Fruit fly (Drosophila melanogaster): ENCODE measurements around the gene Mbs.

The Mbs gene

dm6 chr3L:16018721-16019120 is 33.0 kb upstream of the Mbs start:
- TF ChIP-seq CG8478 (optimal IDR thresholded peaks at IDR 0.05) (no peak), CTCF (optimal IDR thresholded peaks at IDR 0.05) (no peak)

dm6 chr3L:16019144-16020006 is 32.4 kb upstream of the Mbs start:
- no peak for TF ChIP-seq CG8478 (optimal IDR thresholded peaks at IDR 0.05)
- no peak for TF ChIP-seq CTCF (optimal IDR thresholded peaks at IDR 0.05)

dm6 chr3L:16021064-16021683 is 30.6 kb upstream of the Mbs start:
- TF ChIP-seq CG8478 (optimal IDR thresholded peaks at IDR 0.05) (no peak), CTCF (optimal IDR thresholded peaks at IDR 0.05) (no peak)

DNA sequence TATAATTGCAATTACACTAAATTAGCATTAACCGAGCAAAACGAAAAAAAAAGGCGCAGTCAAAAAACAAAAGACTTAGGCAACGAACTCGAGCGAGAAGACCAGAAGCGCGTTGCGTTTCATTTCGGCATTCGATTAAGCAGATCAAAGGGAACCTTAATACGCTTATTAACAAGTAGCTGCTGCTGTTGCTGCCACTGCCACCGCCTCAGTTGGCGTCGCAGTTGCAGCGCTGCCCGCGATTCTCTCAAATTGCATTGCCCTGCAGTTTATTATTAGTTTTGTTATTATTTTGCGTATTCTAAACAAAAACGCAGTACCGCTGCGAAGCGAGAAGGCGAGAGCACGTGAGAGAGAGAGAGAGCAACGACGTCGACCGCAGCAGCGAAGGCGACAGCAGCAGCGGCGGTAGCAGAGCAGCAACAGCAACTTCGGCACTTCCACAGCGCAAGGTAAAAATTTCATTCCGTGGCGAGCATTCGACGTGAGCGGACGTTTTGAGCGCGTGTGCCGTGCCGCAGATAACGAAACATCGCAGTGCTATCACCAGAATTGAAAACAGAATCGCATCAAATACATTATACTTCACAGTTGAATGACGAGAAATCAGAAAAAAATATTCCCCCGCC is 28.6 kb upstream of the Mbs start, which contains the start of gene Notum:
Gene Notum, plus strand, starts transcription at position 461 of the 629 bp plus-strand sequence.
- TF ChIP-seq CTCF (optimal IDR thresholded peaks at IDR 0.05) (no peak), CG8478 (optimal IDR thresholded peaks at IDR 0.05) (no peak)

dm6 chr3L:16024276-16025019 is 27.3 kb upstream of the Mbs start:
- TF ChIP-seq CTCF (optimal IDR thresholded peaks at IDR 0.05) (no peak), CG8478 (optimal IDR thresholded peaks at IDR 0.05) (no peak)

DNA sequence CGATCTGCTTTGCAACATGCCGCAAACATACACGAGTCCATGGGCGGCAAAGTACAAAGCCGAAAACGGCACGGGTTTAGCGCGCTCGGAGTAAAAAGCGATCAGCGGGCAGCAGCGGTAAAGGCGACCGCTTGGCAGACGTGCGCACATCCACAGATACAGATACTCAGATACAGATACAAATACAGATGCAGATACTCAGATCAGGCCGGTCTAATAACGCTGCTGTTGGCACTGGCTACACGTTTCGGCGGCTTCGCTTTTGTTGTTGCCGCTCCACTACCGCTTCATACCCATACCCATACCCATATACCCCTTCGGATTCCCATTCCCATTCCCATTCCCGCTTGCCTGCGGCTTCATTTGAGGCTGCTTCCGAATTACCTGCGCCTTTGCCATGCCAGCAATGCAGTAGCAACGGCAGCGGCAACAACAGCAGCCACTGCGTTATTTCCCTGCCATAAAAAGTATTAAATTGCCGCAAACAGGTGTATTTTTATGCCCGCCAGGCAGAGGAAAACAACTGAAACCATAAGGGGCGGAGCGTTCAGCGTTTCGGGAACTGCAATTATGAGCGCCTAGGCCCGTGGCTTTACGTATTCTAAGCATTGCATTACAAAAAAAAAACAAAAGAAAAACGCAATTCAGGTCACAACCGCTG is 26.6 kb upstream of the Mbs start:
- TF ChIP-seq CTCF (optimal IDR thresholded peaks at IDR 0.05), result no peak
- TF ChIP-seq CG8478 (optimal IDR thresholded peaks at IDR 0.05), result no peak

DNA sequence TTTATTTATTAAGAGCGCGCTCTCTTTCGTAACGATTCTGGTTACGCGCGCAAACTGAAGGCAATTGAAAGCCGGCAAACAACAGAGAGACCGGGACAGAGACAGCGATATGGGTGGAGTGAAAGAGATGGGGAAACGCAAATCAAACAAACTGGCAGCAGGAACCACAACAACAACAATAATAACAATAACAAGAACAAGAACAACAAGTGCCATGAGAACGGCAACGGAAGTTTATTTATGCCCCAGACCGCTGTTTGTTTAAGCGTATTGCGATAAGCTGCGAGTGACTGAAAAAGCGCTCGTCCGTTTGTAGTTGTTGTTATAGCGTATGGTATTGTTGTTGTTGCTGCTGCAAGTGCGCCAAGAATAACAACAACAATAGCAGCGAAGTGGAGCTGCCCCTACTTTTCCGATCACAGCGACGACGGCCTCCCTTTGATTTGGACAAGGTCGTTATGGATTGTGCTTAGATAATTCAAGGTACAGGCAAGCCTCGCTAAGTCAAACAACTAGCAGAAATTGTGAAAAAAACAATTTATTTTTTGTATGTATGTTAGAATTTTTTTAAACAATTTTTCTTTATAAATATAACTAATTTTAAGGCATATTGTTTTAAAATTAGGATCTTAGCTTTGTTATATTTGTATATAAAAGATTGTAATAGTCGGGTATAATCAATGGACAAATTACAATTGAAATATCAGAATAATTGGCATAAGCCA is 25.5 kb upstream of the Mbs start:
- no peak for TF ChIP-seq CG8478 (optimal IDR thresholded peaks at IDR 0.05)
- TF ChIP-seq CTCF (optimal IDR thresholded peaks at IDR 0.05), result no peak

- TF ChIP-seq CG8478 (optimal IDR thresholded peaks at IDR 0.05), result no peak
- TF ChIP-seq CTCF (optimal IDR thresholded peaks at IDR 0.05), result no peak
These were observed 24.6 kb upstream of the Mbs start for dm6 chr3L:16027163-16027633.

- no peak for TF ChIP-seq CTCF (optimal IDR thresholded peaks at IDR 0.05)
- TF ChIP-seq CG8478 (optimal IDR thresholded peaks at IDR 0.05), result no peak
These were observed 22.8 kb upstream of the Mbs start for dm6 chr3L:16028924-16029323.

dm6 chr3L:16033090-16033828 is 18.5 kb upstream of the Mbs start, which contains the start of the genes CG42717 and CG42716:
Gene CG42717 (minus strand): TSS chr3L:16033190.
Gene CG42716 (plus strand): TSS chr3L:16033778.
- TF ChIP-seq CG8478 (optimal IDR thresholded peaks at IDR 0.05) (no peak), CTCF (optimal IDR thresholded peaks at IDR 0.05) (no peak)

- TF ChIP-seq CG8478 (optimal IDR thresholded peaks at IDR 0.05), result no peak
- TF ChIP-seq CTCF (optimal IDR thresholded peaks at IDR 0.05), result no peak
These were observed 17.5 kb upstream of the Mbs start, which contains the start of gene CG42538 for dm6 chr3L:16034224-16034623. Gene CG42538 (plus strand): TSS chr3L:16034524.

dm6 chr3L:16035185-16035584 is 16.6 kb upstream of the Mbs start, which contains the start of gene CG5895:
Gene CG5895 (plus strand): TSS chr3L:16035485.
- TF ChIP-seq CG8478 (optimal IDR thresholded peaks at IDR 0.05) (no peak), CTCF (optimal IDR thresholded peaks at IDR 0.05) (no peak)

DNA sequence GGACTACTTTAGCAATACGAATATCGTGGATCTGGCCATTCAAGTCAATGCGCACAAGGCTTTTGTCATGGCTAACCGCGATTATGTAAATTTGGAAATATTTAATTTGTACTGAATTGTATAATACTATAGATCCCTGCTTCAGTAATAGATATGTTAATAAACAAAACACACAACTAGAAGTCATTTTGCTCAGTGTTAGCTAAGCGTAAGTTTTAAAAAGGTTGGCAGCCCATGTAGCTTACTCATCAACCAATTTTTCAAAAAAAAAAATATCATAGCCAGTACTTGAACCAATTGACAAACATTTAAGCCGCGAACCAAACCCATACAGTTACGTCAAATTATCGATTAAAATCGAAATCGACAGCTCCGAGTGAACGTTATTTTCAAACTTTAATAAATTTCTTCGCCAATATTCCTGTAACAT is 14.7 kb upstream of the Mbs start:
- TF ChIP-seq CG8478 (optimal IDR thresholded peaks at IDR 0.05) (no peak), CTCF (optimal IDR thresholded peaks at IDR 0.05) (peak; percentile 55 to 73)
